Fruit fly (Drosophila melanogaster) whole organism, wandering third instar larva: ENCODE results near the gene Atg17.

Source experiments
- CG32264 ChIP-seq: fragments of 200-800 bp; sonication (Bioruptor generic); optimal IDR thresholded peaks from 2 replicates; lab custom pipeline; 2016; ENCODE audit warnings: missing biosample characterization, missing genetic modification characterization
- CG9705 ChIP-seq: fragments of 200-800 bp; sonication (Bioruptor generic); optimal IDR thresholded peaks from 2 replicates; lab custom pipeline; 2018; ENCODE audit warnings: missing biosample characterization, mild to moderate bottlenecking, missing genetic modification characterization
- CrebA ChIP-seq: fragments of 200-800 bp; sonication (Bioruptor generic); optimal IDR thresholded peaks from 2 replicates; lab custom pipeline; 2016; ENCODE audit warnings: missing biosample characterization, mild to moderate bottlenecking, missing genetic modification characterization, borderline replicate concordance
- Dfd ChIP-seq: fragments of >200 bp; optimal IDR thresholded peaks from 2 replicates; lab custom pipeline; 2017; ENCODE audit warnings: missing biosample characterization, missing genetic modification characterization
- Dif ChIP-seq: fragments of 200-275, 200-300 bp; sonication (Bioruptor generic); optimal IDR thresholded peaks from 2 replicates; lab custom pipeline; 2018; ENCODE audit warnings: missing biosample characterization, missing genetic modification characterization; ENCODE audit not compliant: partially characterized antibody
- Jra ChIP-seq: sonication (Bioruptor generic); optimal IDR thresholded peaks from 2 replicates; lab custom pipeline; 2016; ENCODE audit warnings: missing biosample characterization, missing genetic modification characterization
- Rel ChIP-seq, 2 experiments: fragments of 200-800 bp; sonication (Bioruptor generic) in 1 of 2; optimal IDR thresholded peaks; 2 replicates in 1 of 2; 3 replicates in 1 of 2; lab custom pipeline; 2016 to 2019; ENCODE audit warnings: mild to moderate bottlenecking in 2 of 2, missing biosample characterization in 2 of 2, missing genetic modification characterization in 2 of 2, moderate library complexity in 1 of 2
- Sp1 ChIP-seq: fragments of 200-800 bp; sonication (Bioruptor generic); optimal IDR thresholded peaks from 3 replicates; lab custom pipeline; 2019; ENCODE audit warnings: missing biosample characterization, mild to moderate bottlenecking, missing genetic modification characterization, moderate library complexity
- Vsx2 ChIP-seq: fragments of 200-300, 225-300 bp; sonication (Bioruptor generic); optimal IDR thresholded peaks from 2 replicates; lab custom pipeline; 2018; ENCODE audit warnings: missing biosample characterization, missing genetic modification characterization; ENCODE audit not compliant: partially characterized antibody
- br ChIP-seq: fragments of 200-800 bp; sonication (Bioruptor generic); optimal IDR thresholded peaks from 2 replicates; lab custom pipeline; 2016; ENCODE audit warnings: missing biosample characterization, missing genetic modification characterization
- dmrt93B ChIP-seq: fragments of 200-800 bp; sonication (Bioruptor generic); optimal IDR thresholded peaks from 2 replicates; lab custom pipeline; 2018; ENCODE audit warnings: missing biosample characterization, mild to moderate bottlenecking, missing genetic modification characterization
- ey ChIP-seq: fragments of 200-800 bp; sonication (Bioruptor generic); optimal IDR thresholded peaks from 2 replicates; lab custom pipeline; 2016; ENCODE audit warnings: missing biosample characterization, missing genetic modification characterization
- h ChIP-seq: fragments of 200-800 bp; sonication (Bioruptor generic); optimal IDR thresholded peaks from 3 replicates; lab custom pipeline; 2016; ENCODE audit warnings: missing biosample characterization, mild to moderate bottlenecking, missing genetic modification characterization
- lola ChIP-seq: fragments of >200 bp; optimal IDR thresholded peaks from 2 replicates; lab custom pipeline; 2017; ENCODE audit warnings: missing biosample characterization, missing genetic modification characterization
- rgr ChIP-seq: fragments of 200-800 bp; sonication (Bioruptor generic); optimal IDR thresholded peaks from 3 replicates; lab custom pipeline; 2016; ENCODE audit warnings: missing biosample characterization, mild to moderate bottlenecking, missing genetic modification characterization
- sv ChIP-seq: fragments of 200-800 bp; sonication (Bioruptor generic); optimal IDR thresholded peaks from 3 replicates; lab custom pipeline; 2016; ENCODE audit warnings: missing biosample characterization, missing genetic modification characterization
- woc ChIP-seq: sonication (Bioruptor generic); optimal IDR thresholded peaks from 2 replicates; lab custom pipeline; 2016; ENCODE audit warnings: missing biosample characterization, mild to moderate bottlenecking, missing genetic modification characterization

The Atg17 gene

DNA sequence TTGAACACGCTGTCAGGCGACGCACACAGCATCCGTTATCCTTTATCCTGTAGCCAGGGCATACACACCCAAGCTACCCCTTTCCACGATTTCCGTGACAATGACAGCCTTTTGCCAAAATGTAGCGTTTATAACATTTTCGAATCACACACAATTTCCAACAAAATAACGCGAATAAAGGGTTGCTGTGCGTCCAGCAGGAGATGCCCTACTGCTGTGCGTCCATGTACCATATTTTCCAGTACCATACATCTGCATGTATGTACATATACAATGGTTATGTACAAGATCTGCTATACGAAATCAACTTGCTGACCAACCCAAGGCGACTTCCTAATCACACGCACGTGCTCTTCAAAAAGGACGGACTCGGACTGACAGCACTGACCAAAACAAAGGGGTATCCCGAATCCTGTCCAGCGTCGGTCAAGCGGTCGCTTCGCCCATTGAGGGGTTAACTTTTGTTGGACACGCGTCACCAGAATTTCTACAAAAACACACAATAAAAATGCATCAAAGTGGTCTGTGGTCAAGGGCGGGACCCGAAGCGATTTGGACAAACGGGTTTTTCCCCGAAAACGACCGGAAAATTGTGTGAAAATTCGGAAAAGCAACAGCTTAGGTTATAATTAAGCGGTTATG is 58.3 kb downstream of the Atg17 start:
- TF ChIP-seq lola (GFP tag; lab: Kevin White, UChicago) = no peak
- TF ChIP-seq CG32264 (GFP tag; lab: Kevin White, UChicago) = no peak
- no peak for TF ChIP-seq Sp1 (GFP tag; lab: Kevin White, UChicago)
- TF ChIP-seq Dfd (GFP tag; lab: Kevin White, UChicago) = no peak
- TF ChIP-seq ey (GFP tag; lab: Kevin White, UChicago) = no peak
- TF ChIP-seq woc (GFP tag; lab: Kevin White, UChicago) = no peak
- TF ChIP-seq Jra (GFP tag; lab: Kevin White, UChicago) = no peak
- no peak for TF ChIP-seq h (GFP tag; lab: Kevin White, UChicago)
- no peak for TF ChIP-seq dmrt93B (GFP tag; lab: Kevin White, UChicago)
- TF ChIP-seq br (GFP tag; lab: Kevin White, UChicago) = no peak
- no peak for TF ChIP-seq sv
- no peak for TF ChIP-seq Vsx2 (GFP tag; lab: Kevin White, UChicago)
- TF ChIP-seq rgr (GFP tag; lab: Kevin White, UChicago) = no peak
- no peak for TF ChIP-seq Rel (GFP tag; optimal IDR thresholded peaks at IDR 0.05; lab: Kevin White, UChicago)
- no peak for TF ChIP-seq Rel (tag; optimal IDR thresholded peaks at IDR 0.05; lab: Kevin White, UChicago)
- no peak for TF ChIP-seq CG9705 (GFP tag; lab: Kevin White, UChicago)
- TF ChIP-seq Dif (GFP tag; lab: Kevin White, UChicago) = no peak
- no peak for TF ChIP-seq CrebA (GFP tag; lab: Kevin White, UChicago)
- TF ChIP-seq, all 38 proteins: peak for 0
